Fruit fly (Drosophila melanogaster) whole organism, embryonic: ENCODE data around the gene Prx2.

Experiments
- Asciz ChIP-seq: fragments of 200-800 bp; sonication (Bioruptor generic); optimal IDR thresholded peaks from 2 replicates; lab custom pipeline; 2017; ENCODE audit warnings: missing biosample characterization, mild to moderate bottlenecking, missing genetic modification characterization, missing genetic modification reagents
- BtbVII ChIP-seq: fragments of 200-800 bp; sonication (Bioruptor generic); optimal IDR thresholded peaks from 3 replicates; lab custom pipeline; 2017; ENCODE audit warnings: missing biosample characterization, mild to moderate bottlenecking, missing genetic modification characterization
- CG10147 ChIP-seq: fragments of 200-800 bp; sonication (Bioruptor generic); optimal IDR thresholded peaks from 2 replicates; lab custom pipeline; 2019; ENCODE audit warnings: missing biosample characterization, mild to moderate bottlenecking, missing genetic modification characterization, moderate library complexity
- CG10274 ChIP-seq: fragments of 200-800 bp; sonication (Bioruptor generic); optimal IDR thresholded peaks from 3 replicates; lab custom pipeline; 2017; ENCODE audit warnings: missing biosample characterization, mild to moderate bottlenecking, missing genetic modification characterization
- CG10959 ChIP-seq: fragments of 200-800 bp; sonication (Bioruptor generic); IDR thresholded peaks from 2 replicates; pipeline ENCODE4 v1.3.6; 2022; ENCODE audit warnings: missing biosample characterization, missing genetic modification characterization
- CG11085 ChIP-seq: fragments of 200-800 bp; sonication (Bioruptor generic); IDR thresholded peaks from 2 replicates; pipeline ENCODE4 v1.3.6; 2022; ENCODE audit warnings: missing biosample characterization, missing genetic modification characterization
- CG11723 ChIP-seq: fragments of 200-800 bp; sonication (Bioruptor generic); optimal IDR thresholded peaks from 2 replicates; lab custom pipeline; 2017; ENCODE audit warnings: missing biosample characterization, mild to moderate bottlenecking, missing genetic modification characterization
- CG12391 ChIP-seq: fragments of 200-800 bp; sonication (Bioruptor generic); optimal IDR thresholded peaks from 3 replicates; lab custom pipeline; 2018; ENCODE audit warnings: missing biosample characterization, mild to moderate bottlenecking, missing genetic modification characterization, moderate library complexity
- CG12744 ChIP-seq: fragments of 200-800 bp; sonication (Bioruptor generic); optimal IDR thresholded peaks from 2 replicates; lab custom pipeline; 2016; ENCODE audit warnings: missing biosample characterization, missing genetic modification characterization
- CG13296 ChIP-seq: fragments of 200-800 bp; sonication (Bioruptor generic); optimal IDR thresholded peaks from 3 replicates; lab custom pipeline; 2018; ENCODE audit warnings: missing biosample characterization, mild to moderate bottlenecking, missing genetic modification characterization
- CG15601 ChIP-seq: fragments of 200-800 bp; sonication (Bioruptor generic); optimal IDR thresholded peaks from 3 replicates; lab custom pipeline; 2019; ENCODE audit warnings: missing biosample characterization, mild to moderate bottlenecking, missing genetic modification characterization, moderate library complexity
- CG16813 ChIP-seq: fragments of 200-800 bp; sonication (Bioruptor generic); IDR thresholded peaks from 3 replicates; pipeline ENCODE4 v1.3.6; 2022; ENCODE audit warnings: missing biosample characterization, missing genetic modification characterization; ENCODE audit not compliant: partially characterized antibody
- CG17361 ChIP-seq: fragments of 200-800 bp; sonication (Bioruptor generic); IDR thresholded peaks from 3 replicates; pipeline ENCODE4 v1.3.6; 2022; ENCODE audit warnings: missing biosample characterization, missing genetic modification characterization
- CG2889 ChIP-seq: fragments of 200-800 bp; sonication (Bioruptor generic); IDR thresholded peaks from 3 replicates; pipeline ENCODE4 v1.3.6; 2022; ENCODE audit warnings: missing biosample characterization, missing genetic modification characterization
- CG30431 ChIP-seq: fragments of 200-800 bp; sonication (Bioruptor generic); optimal IDR thresholded peaks from 2 replicates; lab custom pipeline; 2017; ENCODE audit warnings: missing biosample characterization, missing genetic modification characterization
- CG31388 ChIP-seq: fragments of 200-800 bp; sonication (Bioruptor generic); optimal IDR thresholded peaks from 2 replicates; lab custom pipeline; 2016; ENCODE audit warnings: missing biosample characterization, missing genetic modification characterization
- CG32767 ChIP-seq: fragments of 200-800 bp; sonication (Bioruptor generic); IDR thresholded peaks from 2 replicates; pipeline ENCODE4 v1.3.6; 2022; ENCODE audit warnings: missing biosample characterization, missing genetic modification characterization
- CG33213 ChIP-seq: fragments of 200-800 bp; sonication (Bioruptor generic); optimal IDR thresholded peaks from 3 replicates; lab custom pipeline; 2016; ENCODE audit warnings: missing biosample characterization, missing genetic modification characterization
- CG3995 ChIP-seq: fragments of 200-800 bp; sonication (Bioruptor generic); optimal IDR thresholded peaks from 3 replicates; lab custom pipeline; 2016; ENCODE audit warnings: missing biosample characterization, missing genetic modification characterization
- CG4707 ChIP-seq: fragments of 200-800 bp; sonication (Bioruptor generic); optimal IDR thresholded peaks from 2 replicates; lab custom pipeline; 2018; ENCODE audit warnings: missing biosample characterization, mild to moderate bottlenecking, missing genetic modification characterization, moderate library complexity
- CG6813 ChIP-seq: fragments of 200-800 bp; sonication (Bioruptor generic); optimal IDR thresholded peaks from 2 replicates; lab custom pipeline; 2017; ENCODE audit warnings: missing biosample characterization, missing genetic modification characterization, mild to moderate bottlenecking, moderate library complexity, missing genetic modification reagents
- CG8924 ChIP-seq: fragments of 200-800 bp; optimal IDR thresholded peaks from 3 replicates; lab custom pipeline; 2019; ENCODE audit warnings: missing biosample characterization, mild to moderate bottlenecking, missing genetic modification characterization, moderate library complexity
- CG9437 ChIP-seq: fragments of 200-800 bp; sonication (Bioruptor generic); optimal IDR thresholded peaks from 2 replicates; lab custom pipeline; 2018; ENCODE audit warnings: missing biosample characterization, mild to moderate bottlenecking, missing genetic modification characterization
- CG9876 ChIP-seq: fragments of 200-800 bp; sonication (Bioruptor generic); optimal IDR thresholded peaks from 2 replicates; lab custom pipeline; 2016; ENCODE audit warnings: missing biosample characterization, missing genetic modification characterization
- CTCF ChIP-seq: fragments of 200-800 bp; sonication (Bioruptor generic); optimal IDR thresholded peaks from 2 replicates; lab custom pipeline; 2017; ENCODE audit warnings: missing biosample characterization, mild to moderate bottlenecking, missing genetic modification characterization, moderate library complexity
- D19A ChIP-seq: fragments of 200-800 bp; optimal IDR thresholded peaks from 3 replicates; lab custom pipeline; 2019; ENCODE audit warnings: missing biosample characterization, mild to moderate bottlenecking, missing genetic modification characterization, moderate library complexity
- Doc2 ChIP-seq: fragments of 200-800 bp; sonication (Bioruptor generic); IDR thresholded peaks from 2 replicates; pipeline ENCODE4 v1.3.6; 2022; ENCODE audit warnings: missing biosample characterization, missing genetic modification characterization
- Fer3 ChIP-seq: fragments of 200-800 bp; sonication (Bioruptor generic); optimal IDR thresholded peaks from 2 replicates; lab custom pipeline; 2018; ENCODE audit warnings: missing biosample characterization, mild to moderate bottlenecking, missing genetic modification characterization, moderate library complexity
- HmgD ChIP-seq: fragments of 200-800 bp; sonication (Bioruptor generic); optimal IDR thresholded peaks from 3 replicates; lab custom pipeline; 2016; ENCODE audit warnings: missing biosample characterization, missing genetic modification characterization
- HmgZ ChIP-seq: fragments of 200-800 bp; sonication (Bioruptor generic); optimal IDR thresholded peaks from 2 replicates; lab custom pipeline; 2018; ENCODE audit warnings: missing biosample characterization, mild to moderate bottlenecking, missing genetic modification characterization
- Jarid2 ChIP-seq: fragments of 200-800 bp; sonication (Bioruptor generic); optimal IDR thresholded peaks from 3 replicates; lab custom pipeline; 2017; ENCODE audit warnings: mild to moderate bottlenecking, missing biosample characterization, missing genetic modification reagents, missing genetic modification characterization
- Lim3 ChIP-seq: fragments of 200-800 bp; sonication (Bioruptor generic); IDR thresholded peaks from 2 replicates; pipeline ENCODE4 v1.3.6; 2022; ENCODE audit warnings: missing biosample characterization, missing genetic modification characterization
- Mrtf ChIP-seq: fragments of 200-800 bp; sonication (Bioruptor generic); IDR thresholded peaks from 3 replicates; pipeline ENCODE4 v1.3.6; 2022; ENCODE audit warnings: missing biosample characterization, missing genetic modification characterization
- NC2β ChIP-seq: fragments of 200-800 bp; sonication (Bioruptor generic); optimal IDR thresholded peaks from 2 replicates; lab custom pipeline; 2016; ENCODE audit warnings: missing biosample characterization, missing genetic modification characterization
- Ptx1 ChIP-seq: fragments of 200-800 bp; sonication (Bioruptor generic); IDR thresholded peaks from 2 replicates; pipeline ENCODE4 v1.3.6; 2022; ENCODE audit warnings: missing biosample characterization, missing genetic modification characterization
- Spps ChIP-seq: fragments of 200-800 bp; sonication (Bioruptor generic); optimal IDR thresholded peaks from 2 replicates; lab custom pipeline; 2018; ENCODE audit warnings: missing biosample characterization, mild to moderate bottlenecking, missing genetic modification characterization
- Stat92E ChIP-seq, 3 experiments: fragments of >200 bp in 2 of 3; fragments of 200-800 bp in 1 of 3; sonication (Bioruptor generic) in 1 of 3; optimal IDR thresholded peaks; 2 replicates each; lab custom pipeline; 2017 to 2019; ENCODE audit warnings: missing biosample characterization in 3 of 3, missing genetic modification characterization in 3 of 3, mild to moderate bottlenecking in 1 of 3, moderate library complexity in 1 of 3
- chn ChIP-seq: fragments of 200-800 bp; sonication (Bioruptor generic); optimal IDR thresholded peaks from 2 replicates; lab custom pipeline; 2016; ENCODE audit warnings: missing biosample characterization, missing genetic modification characterization
- corto ChIP-seq: fragments of 200-800 bp; sonication (Bioruptor generic); optimal IDR thresholded peaks from 2 replicates; lab custom pipeline; 2016; ENCODE audit warnings: missing biosample characterization, mild to moderate bottlenecking, missing genetic modification characterization, moderate library complexity
- crc ChIP-seq: fragments of 200-800 bp; sonication (Bioruptor generic); optimal IDR thresholded peaks from 2 replicates; lab custom pipeline; 2016; ENCODE audit warnings: missing biosample characterization, missing genetic modification characterization
- dan ChIP-seq: fragments of 200-800 bp; sonication (Bioruptor generic); IDR thresholded peaks from 2 replicates; pipeline ENCODE4 v1.3.6; 2022; ENCODE audit warnings: missing biosample characterization, missing genetic modification characterization
- ems ChIP-seq: fragments of 200-800 bp; sonication (Bioruptor generic); optimal IDR thresholded peaks from 3 replicates; lab custom pipeline; 2016; ENCODE audit warnings: missing biosample characterization, missing genetic modification characterization
- gcm ChIP-seq: fragments of 200-800 bp; sonication (Bioruptor generic); optimal IDR thresholded peaks from 2 replicates; lab custom pipeline; 2019; ENCODE audit warnings: missing biosample characterization, mild to moderate bottlenecking, missing genetic modification characterization, moderate library complexity
- h ChIP-seq: fragments of >200 bp; optimal IDR thresholded peaks from 2 replicates; lab custom pipeline; 2017
- ham ChIP-seq: fragments of 200-800 bp; sonication (Bioruptor generic); IDR thresholded peaks from 2 replicates; pipeline ENCODE4 v1.3.6; 2022; ENCODE audit warnings: missing biosample characterization, missing genetic modification characterization
- pfk ChIP-seq: fragments of 200-800 bp; sonication (Bioruptor generic); optimal IDR thresholded peaks from 2 replicates; lab custom pipeline; 2018; ENCODE audit warnings: missing biosample characterization, mild to moderate bottlenecking, missing genetic modification characterization, moderate library complexity
- ranshi ChIP-seq: fragments of 200-800 bp; sonication (Bioruptor generic); IDR thresholded peaks from 2 replicates; pipeline ENCODE4 v1.3.6; 2022; ENCODE audit warnings: missing biosample characterization, missing genetic modification characterization
- sd ChIP-seq: fragments of 200-800 bp; sonication (Bioruptor generic); optimal IDR thresholded peaks from 3 replicates; lab custom pipeline; 2018; ENCODE audit warnings: missing biosample characterization, mild to moderate bottlenecking, missing genetic modification characterization, moderate library complexity
- sob ChIP-seq: fragments of 200-800 bp; sonication (Bioruptor generic); IDR thresholded peaks from 2 replicates; pipeline ENCODE4 v1.3.6; 2022; ENCODE audit warnings: missing biosample characterization, missing genetic modification characterization
- trh ChIP-seq: fragments of 200-800 bp; sonication (Bioruptor generic); optimal IDR thresholded peaks from 2 replicates; lab custom pipeline; 2016; ENCODE audit warnings: missing biosample characterization, missing genetic modification characterization
- vvl ChIP-seq: fragments of 200-800 bp; sonication (Bioruptor generic); IDR thresholded peaks from 2 replicates; pipeline ENCODE4 v1.3.6; 2022; ENCODE audit warnings: missing biosample characterization, missing genetic modification characterization

The Prx2 gene

DNA sequence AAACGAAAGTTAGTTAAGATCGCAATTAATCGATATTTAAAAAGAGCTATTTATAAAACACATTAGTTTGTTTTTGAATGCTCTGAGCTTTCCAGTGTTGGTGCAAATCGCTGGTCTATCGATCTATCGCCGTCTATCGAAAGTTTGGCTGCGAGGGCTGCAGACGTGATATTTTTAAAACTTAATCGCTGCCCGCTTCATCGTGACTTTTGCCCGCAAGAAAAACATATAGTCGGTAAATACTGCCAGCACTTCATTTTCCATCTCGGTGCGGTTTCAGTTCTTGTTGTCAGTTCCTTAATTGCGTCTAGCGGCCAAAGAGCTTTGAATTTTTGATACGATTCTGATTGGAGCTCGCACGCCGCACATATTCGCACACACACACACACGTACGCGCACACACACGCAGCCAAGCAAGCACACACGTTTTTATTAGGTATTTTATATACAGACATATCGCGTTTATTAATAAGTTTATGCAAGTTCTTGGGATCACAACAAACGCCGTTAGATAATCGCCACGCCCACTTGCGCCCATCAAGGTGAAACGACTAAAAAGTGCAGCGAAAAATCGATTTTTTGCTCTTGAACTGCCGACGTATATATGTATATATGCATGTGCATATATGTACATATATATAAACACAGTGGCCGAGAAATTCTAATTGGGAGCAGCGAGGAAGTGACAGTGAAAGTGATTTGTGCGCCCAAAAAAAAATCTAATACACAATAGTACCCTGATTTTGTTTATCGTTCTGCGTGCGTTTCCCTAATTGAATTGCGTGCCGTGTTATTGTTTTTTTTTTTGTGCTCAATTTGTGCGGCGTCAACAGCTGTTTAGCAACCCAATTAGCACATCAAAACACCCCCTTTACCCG lies 41.4 kb downstream of the Prx2 start (continued):
- no peak for TF ChIP-seq CG15601 (tag; lab: Kevin White, UChicago)
- no peak for TF ChIP-seq gcm
- TF ChIP-seq crc (GFP tag; lab: Kevin White, UChicago) = no peak
- TF ChIP-seq dan = no peak
- no peak for TF ChIP-seq pfk (GFP tag; lab: Kevin White, UChicago)
- no peak for TF ChIP-seq Mrtf (GFP tag; lab: Robert Waterston, UW)
- no peak for TF ChIP-seq CG10147 (GFP tag; lab: Kevin White, UChicago)
- TF ChIP-seq ems (GFP tag; lab: Kevin White, UChicago) = no peak
- TF ChIP-seq Doc2 (GFP tag; lab: Robert Waterston, UW) = no peak
- no peak for TF ChIP-seq CG11723
- no peak for TF ChIP-seq BtbVII (GFP tag; lab: Kevin White, UChicago)
- TF ChIP-seq Lim3 (GFP tag; lab: Robert Waterston, UW) = no peak
- no peak for TF ChIP-seq vvl (GFP tag; lab: Robert Waterston, UW)
- TF ChIP-seq HmgZ (tag; lab: Kevin White, UChicago) = peak; percentile 59
- no peak for TF ChIP-seq NC2β (GFP tag; lab: Kevin White, UChicago)
- peak; percentile 96 for TF ChIP-seq CG3995
- no peak for TF ChIP-seq CG12744 (GFP tag; lab: Kevin White, UChicago)
- no peak for TF ChIP-seq CG30431 (GFP tag; lab: Kevin White, UChicago)
- peak; percentile 5 for TF ChIP-seq Asciz
- TF ChIP-seq CG11085 = no peak
- no peak for TF ChIP-seq CG9876
- no peak for TF ChIP-seq corto (GFP tag; lab: Kevin White, UChicago)
- TF ChIP-seq CG10959 (GFP tag; lab: Robert Waterston, UW) = no peak
- TF ChIP-seq Jarid2 (GFP tag; lab: Kevin White, UChicago) = no peak
- TF ChIP-seq CTCF (GFP tag; lab: Kevin White, UChicago) = peak; percentile 30
- TF ChIP-seq CG33213 (GFP tag; lab: Kevin White, UChicago) = no peak
- TF ChIP-seq CG31388 = no peak
- TF ChIP-seq CG17361 = no peak
- TF ChIP-seq chn (GFP tag; lab: Kevin White, UChicago) = no peak
- no peak for TF ChIP-seq D19A (tag; lab: Kevin White, UChicago)
- no peak for TF ChIP-seq CG4707 (GFP tag; lab: Kevin White, UChicago)
- TF ChIP-seq Fer3 = no peak
- peak; percentile 7 for TF ChIP-seq sd
- TF ChIP-seq Ptx1 = no peak
- TF ChIP-seq CG10274 (GFP tag; lab: Kevin White, UChicago) = no peak
- TF ChIP-seq Stat92E (GFP tag; optimal IDR thresholded peaks at IDR 0.05; lab: Kevin White, UChicago) = peak in 1 of 3 experiments; percentile 27
- TF ChIP-seq CG8924 (tag; lab: Kevin White, UChicago) = no peak
- TF ChIP-seq CG16813 (GFP tag; lab: Robert Waterston, UW) = peak; percentile 53
- TF ChIP-seq CG13296 = no peak
- peak; percentile 28; the same call in 1 of the 2 replicates for TF ChIP-seq sob (GFP tag; lab: Robert Waterston, UW)
- TF ChIP-seq CG2889 (GFP tag; lab: Robert Waterston, UW) = no peak
- no peak for TF ChIP-seq CG9437 (GFP tag; lab: Kevin White, UChicago)
- peak; percentile 2 for TF ChIP-seq CG12391 (tag; lab: Kevin White, UChicago)
- no peak for TF ChIP-seq ranshi (GFP tag; lab: Robert Waterston, UW)
- no peak for TF ChIP-seq h (lab: Kevin White, UChicago)
- no peak for TF ChIP-seq trh
- no peak for TF ChIP-seq CG6813 (GFP tag; lab: Kevin White, UChicago)
- no peak for TF ChIP-seq CG32767 (GFP tag; lab: Robert Waterston, UW)
- TF ChIP-seq ham (GFP tag; lab: Robert Waterston, UW) = no peak
- TF ChIP-seq HmgD (GFP tag; lab: Kevin White, UChicago) = no peak
- TF ChIP-seq Spps (tag; lab: Kevin White, UChicago) = no peak
